Worm (Caenorhabditis elegans) whole organism, early embryonic: ENCODE measurements around the gene fbxa-155.

Source experiments
- aly-1 ChIP-seq: sonication (generic microtip); optimal IDR thresholded peaks from 2 replicates; lab custom pipeline; 2016; ENCODE audit warnings: missing genetic modification characterization, missing compliant biosample characterization
- ama-1 ChIP-seq: fragments of 150-350 bp; optimal IDR thresholded peaks from 2 replicates; lab custom pipeline; 2014
- ceh-13 ChIP-seq: fragments of 200-800 bp; sonication (Bioruptor generic); optimal IDR thresholded peaks from 2 replicates; lab custom pipeline; 2018; ENCODE audit warnings: mild to moderate bottlenecking, missing genetic modification characterization, missing compliant biosample characterization
- ceh-36 ChIP-seq: sonication (generic microtip); optimal IDR thresholded peaks from 2 replicates; lab custom pipeline; 2016; ENCODE audit warnings: missing genetic modification characterization, inconsistent platforms, missing compliant biosample characterization
- flt-1 ChIP-seq: fragments of 200-800 bp; sonication (Bioruptor generic); IDR thresholded peaks from 2 replicates; pipeline ENCODE4 v1.3.6; 2022; ENCODE audit warnings: missing genetic modification characterization, missing compliant biosample characterization
- hmbx-1 ChIP-seq: sonication (generic microtip); optimal IDR thresholded peaks from 2 replicates; lab custom pipeline; 2016; ENCODE audit warnings: mild to moderate bottlenecking, missing genetic modification characterization, missing compliant biosample characterization
- hmg-4 ChIP-seq: fragments of 200-800 bp; sonication (Bioruptor generic); optimal IDR thresholded peaks from 2 replicates; lab custom pipeline; 2018; ENCODE audit warnings: mild to moderate bottlenecking, missing genetic modification characterization, missing compliant biosample characterization
- pes-1 ChIP-seq: fragments of 200-800 bp; sonication (Bioruptor generic); IDR thresholded peaks from 2 replicates; pipeline ENCODE4 v1.3.6; 2022; ENCODE audit warnings: missing genetic modification reagents, missing genetic modification characterization, missing compliant biosample characterization
- scrt-1 ChIP-seq: fragments of 200-800 bp; sonication (Bioruptor generic); IDR thresholded peaks from 2 replicates; pipeline ENCODE4 v1.3.6; 2022; ENCODE audit warnings: missing genetic modification characterization, missing compliant biosample characterization
- sea-1 ChIP-seq: fragments of 200-800 bp; sonication (Bioruptor generic); conservative IDR thresholded peaks from 2 replicates; pipeline ENCODE4 v1.3.6; 2022; ENCODE audit warnings: missing genetic modification characterization, missing compliant biosample characterization
- tbx-11 ChIP-seq: fragments of 200-800 bp; sonication (Bioruptor generic); IDR thresholded peaks from 2 replicates; pipeline ENCODE4 v1.3.6; 2022; ENCODE audit warnings: missing genetic modification characterization, missing compliant biosample characterization

DNA sequence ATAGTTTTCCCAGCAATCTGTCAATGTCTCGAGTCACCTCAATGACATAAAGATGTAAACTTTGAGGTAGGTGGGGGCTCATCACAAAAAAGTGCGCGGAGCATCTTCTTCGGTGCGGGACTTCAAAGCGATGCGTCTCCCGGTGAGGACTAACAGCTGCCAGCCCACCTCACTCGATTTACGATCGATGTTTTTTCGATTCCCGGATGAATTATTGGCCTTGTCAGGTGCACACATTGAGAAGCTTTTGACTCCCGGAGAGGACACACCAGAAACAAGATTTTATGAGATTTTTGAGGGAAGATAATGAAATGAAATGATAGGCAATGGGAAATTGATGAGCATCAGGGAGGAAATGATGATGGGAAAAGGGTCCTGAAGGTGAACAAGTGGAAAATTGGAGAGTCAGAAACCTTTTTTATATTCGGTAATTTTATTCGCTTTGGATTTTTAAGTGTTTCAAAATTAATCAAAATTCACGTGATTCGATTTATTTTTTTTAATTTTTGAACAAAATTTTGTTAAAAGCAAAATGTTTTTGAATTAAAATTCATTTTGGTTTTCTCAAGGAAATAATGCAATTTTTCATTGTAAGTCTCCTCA, 23.1 kb downstream of the fbxa-155 start, which contains the start of gene C05B5.12:
- TF ChIP-seq ama-1 (lab: Kevin White, UChicago) (no peak), ceh-13 (GFP tag; lab: Kevin White, UChicago) (no peak), tbx-11 (no peak), hmg-4 (GFP tag; lab: Kevin White, UChicago) (no peak), aly-1 (tag; lab: Kevin White, UChicago) (no peak), scrt-1 (no peak), ceh-36 (no peak), pes-1 (GFP tag; lab: Robert Waterston, UW) (no peak), hmbx-1 (tag; lab: Kevin White, UChicago) (no peak), flt-1 (GFP tag; lab: Robert Waterston, UW) (no peak), sea-1 (GFP tag; lab: Robert Waterston, UW) (no peak)
